Fruit fly (Drosophila melanogaster) whole organism, prepupa: ENCODE measurements around the gene Vha26.

Experiments used
- Blimp-1 ChIP-seq: fragments of 200-800 bp; sonication (Bioruptor generic); optimal IDR thresholded peaks from 3 replicates; lab custom pipeline; 2017; ENCODE audit warnings: missing biosample characterization, missing genetic modification characterization, mild to moderate bottlenecking, moderate library complexity, missing genetic modification reagents
- CG10631 ChIP-seq: fragments of 200-800 bp; sonication (Bioruptor generic); optimal IDR thresholded peaks from 2 replicates; lab custom pipeline; 2016; ENCODE audit warnings: missing biosample characterization, missing genetic modification characterization
- CG11294 ChIP-seq: fragments of 200-800 bp; sonication (Bioruptor generic); IDR thresholded peaks from 2 replicates; pipeline ENCODE4 v1.3.6; 2022; ENCODE audit warnings: missing biosample characterization, missing genetic modification characterization
- CG11762 ChIP-seq: fragments of 200-800 bp; sonication (Bioruptor generic); optimal IDR thresholded peaks from 3 replicates; lab custom pipeline; 2016; ENCODE audit warnings: missing biosample characterization, missing genetic modification characterization; ENCODE audit not compliant: insufficient read depth
- CG11902 ChIP-seq: fragments of 200-800 bp; sonication (Bioruptor generic); optimal IDR thresholded peaks from 3 replicates; lab custom pipeline; 2016; ENCODE audit warnings: missing biosample characterization, missing genetic modification characterization
- CG15336 ChIP-seq: fragments of 200-800 bp; sonication (Bioruptor generic); IDR thresholded peaks from 2 replicates; pipeline ENCODE4 v1.3.6; 2022; ENCODE audit warnings: missing biosample characterization, missing genetic modification characterization
- CG3032 ChIP-seq: fragments of 200-800 bp; optimal IDR thresholded peaks from 2 replicates; lab custom pipeline; 2019; ENCODE audit warnings: missing biosample characterization, mild to moderate bottlenecking, missing genetic modification characterization, moderate library complexity
- CG31627 ChIP-seq: fragments of 200-800 bp; sonication (Bioruptor generic); optimal IDR thresholded peaks from 3 replicates; lab custom pipeline; 2016; ENCODE audit warnings: missing biosample characterization, missing genetic modification characterization
- CG3919 ChIP-seq: fragments of 200-800 bp; sonication (Bioruptor generic); optimal IDR thresholded peaks from 3 replicates; lab custom pipeline; 2016; ENCODE audit warnings: missing biosample characterization, missing genetic modification characterization
- CG6276 ChIP-seq: fragments of 200-800 bp; sonication (Bioruptor generic); optimal IDR thresholded peaks from 2 replicates; lab custom pipeline; 2017; ENCODE audit warnings: missing biosample characterization, mild to moderate bottlenecking, missing genetic modification characterization
- CG6792 ChIP-seq: fragments of 200-800 bp; sonication (Bioruptor generic); optimal IDR thresholded peaks from 3 replicates; lab custom pipeline; 2016; ENCODE audit warnings: missing biosample characterization, missing genetic modification characterization
- CG6808 ChIP-seq: fragments of 200-800 bp; sonication (Bioruptor generic); optimal IDR thresholded peaks from 3 replicates; lab custom pipeline; 2017; ENCODE audit warnings: missing biosample characterization, missing genetic modification characterization, mild to moderate bottlenecking, moderate library complexity, missing genetic modification reagents
- CG6854 ChIP-seq: fragments of 200-800 bp; sonication (Bioruptor generic); optimal IDR thresholded peaks from 2 replicates; lab custom pipeline; 2017; ENCODE audit warnings: missing biosample characterization, mild to moderate bottlenecking, missing genetic modification characterization
- CG8119 ChIP-seq: fragments of 200-800 bp; sonication (Bioruptor generic); IDR thresholded peaks from 3 replicates; pipeline ENCODE4 v1.3.6; 2022; ENCODE audit warnings: missing biosample characterization, missing genetic modification characterization
- Eip78C ChIP-seq: fragments of 200-800 bp; sonication (Bioruptor generic); peaks from one replicate; lab custom pipeline; 2016; ENCODE audit warnings: missing biosample characterization, missing genetic modification characterization
- Eip93F ChIP-seq: fragments of 200-800 bp; sonication (Bioruptor generic); optimal IDR thresholded peaks from 2 replicates; lab custom pipeline; 2016; ENCODE audit warnings: missing biosample characterization, mild to moderate bottlenecking, missing genetic modification characterization
- Ets21C ChIP-seq: fragments of 200-800 bp; sonication (Bioruptor generic); optimal IDR thresholded peaks from 3 replicates; lab custom pipeline; 2016; ENCODE audit warnings: missing biosample characterization, missing genetic modification characterization
- Ets96B ChIP-seq: fragments of 200-800 bp; optimal IDR thresholded peaks from 2 replicates; lab custom pipeline; 2019; ENCODE audit warnings: missing biosample characterization, mild to moderate bottlenecking, missing genetic modification characterization, moderate library complexity
- Gug ChIP-seq: fragments of 200-800 bp; sonication (Bioruptor generic); IDR thresholded peaks from 2 replicates; pipeline ENCODE4 v1.3.6; 2022; ENCODE audit warnings: missing biosample characterization, missing genetic modification characterization
- Hr38 ChIP-seq: sonication (Bioruptor generic); optimal IDR thresholded peaks from 2 replicates; lab custom pipeline; 2016; ENCODE audit warnings: missing biosample characterization, missing genetic modification characterization
- Hr4 ChIP-seq: fragments of 200-800 bp; sonication (Bioruptor generic); optimal IDR thresholded peaks from 3 replicates; lab custom pipeline; 2016; ENCODE audit warnings: missing biosample characterization, missing genetic modification characterization
- Met ChIP-seq: fragments of 200-800 bp; sonication (Bioruptor generic); optimal IDR thresholded peaks from 3 replicates; lab custom pipeline; 2016; ENCODE audit warnings: missing biosample characterization, missing genetic modification characterization
- OdsH ChIP-seq: fragments of 200-800 bp; sonication (Bioruptor generic); optimal IDR thresholded peaks from 3 replicates; lab custom pipeline; 2016; ENCODE audit warnings: missing biosample characterization, missing genetic modification characterization
- Sox102F ChIP-seq: fragments of 200-800 bp; sonication (Bioruptor generic); optimal IDR thresholded peaks from 2 replicates; lab custom pipeline; 2016; ENCODE audit warnings: missing biosample characterization, mild to moderate bottlenecking, missing genetic modification characterization
- achi ChIP-seq: fragments of 200-800 bp; sonication (Bioruptor generic); optimal IDR thresholded peaks from 3 replicates; lab custom pipeline; 2016; ENCODE audit warnings: missing biosample characterization, missing genetic modification characterization
- acj6 ChIP-seq: fragments of 200-800 bp; sonication (Bioruptor generic); optimal IDR thresholded peaks from 3 replicates; lab custom pipeline; 2016; ENCODE audit warnings: missing biosample characterization, missing genetic modification characterization
- cyc ChIP-seq: fragments of 200-800 bp; sonication (Bioruptor generic); optimal IDR thresholded peaks from 3 replicates; lab custom pipeline; 2016; ENCODE audit warnings: missing biosample characterization, missing genetic modification characterization
- eg ChIP-seq: fragments of 200-800 bp; sonication (Bioruptor generic); IDR thresholded peaks from 3 replicates; pipeline ENCODE4 v1.3.6; 2022; ENCODE audit warnings: missing biosample characterization, missing genetic modification characterization
- esn ChIP-seq: fragments of 200-800 bp; sonication (Bioruptor generic); optimal IDR thresholded peaks from 2 replicates; lab custom pipeline; 2016; ENCODE audit warnings: missing biosample characterization, mild to moderate bottlenecking, missing genetic modification characterization, moderate library complexity
- fkh ChIP-seq: fragments of 200-800 bp; sonication (Bioruptor generic); optimal IDR thresholded peaks from 3 replicates; lab custom pipeline; 2017; ENCODE audit warnings: missing biosample characterization, mild to moderate bottlenecking, missing genetic modification characterization, moderate library complexity
- lz ChIP-seq: fragments of 200-800 bp; sonication (Bioruptor generic); optimal IDR thresholded peaks from 3 replicates; lab custom pipeline; 2016; ENCODE audit warnings: missing biosample characterization, missing genetic modification characterization
- salr ChIP-seq, 2 experiments: fragments of 200-800 bp; sonication (Bioruptor generic); optimal IDR thresholded peaks; 3 replicates each; lab custom pipeline; 2016 to 2018; ENCODE audit warnings: missing biosample characterization in 2 of 2, missing genetic modification characterization in 2 of 2, mild to moderate bottlenecking in 1 of 2
- ss ChIP-seq, 2 experiments: fragments of 200-800 bp; sonication (Bioruptor generic); optimal IDR thresholded peaks; 2 replicates in 1 of 2; 3 replicates in 1 of 2; lab custom pipeline; 2017 to 2018; ENCODE audit warnings: mild to moderate bottlenecking in 2 of 2, missing biosample characterization in 2 of 2, missing genetic modification characterization in 2 of 2, moderate library complexity in 1 of 2
- svp ChIP-seq: fragments of 200-800 bp; sonication (Bioruptor generic); peaks from one replicate; lab custom pipeline; 2016; ENCODE audit warnings: missing biosample characterization, missing genetic modification characterization
- topi ChIP-seq: fragments of 200-800 bp; sonication (Bioruptor generic); optimal IDR thresholded peaks from 3 replicates; lab custom pipeline; 2016; ENCODE audit warnings: missing biosample characterization, missing genetic modification characterization

The Vha26 gene

DNA sequence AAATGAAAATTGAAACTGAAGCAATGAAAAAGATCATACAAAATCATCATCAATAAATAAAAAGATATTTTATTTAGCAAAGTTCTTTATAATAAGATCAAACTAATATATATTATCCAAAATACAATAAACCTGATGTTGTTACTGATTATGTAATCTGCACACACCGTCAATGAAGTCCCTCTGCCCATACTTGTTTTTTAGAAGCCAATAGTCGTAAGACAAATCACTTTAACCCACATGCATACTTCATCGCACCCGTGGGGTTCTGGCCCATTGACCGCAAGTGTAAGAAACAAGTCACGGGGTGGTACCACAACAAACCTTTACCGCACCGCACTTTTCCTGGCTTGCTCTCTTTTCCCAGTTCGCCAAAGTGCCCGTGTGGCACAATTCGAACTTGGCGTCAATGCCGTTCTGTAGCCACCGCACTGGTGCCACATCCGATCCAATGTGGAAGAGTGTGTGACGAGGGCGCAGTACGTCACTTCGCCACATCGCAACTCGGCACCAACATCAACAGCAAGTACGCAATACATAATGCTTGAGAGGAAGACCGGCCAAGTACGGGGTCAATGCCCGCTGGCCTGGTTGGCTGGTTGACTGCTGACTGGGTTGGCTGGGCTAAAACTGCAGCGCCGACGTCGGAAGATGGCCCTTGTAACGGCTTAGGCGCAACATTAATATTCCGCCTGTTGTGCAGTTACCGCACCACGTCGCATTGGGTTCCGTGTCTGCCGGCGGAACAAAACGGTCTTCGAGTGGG lies 18.5 kb upstream of the Vha26 start:
- peak; percentile 66 for TF ChIP-seq Eip78C (GFP tag; lab: Kevin White, UChicago)
- peak; percentile 3 for TF ChIP-seq Met (GFP tag; lab: Kevin White, UChicago)
- peak; percentile 9 for TF ChIP-seq CG3919
- peak; percentile 17 for TF ChIP-seq OdsH (GFP tag; lab: Kevin White, UChicago)
- peak; percentile 23 for TF ChIP-seq lz
- TF ChIP-seq CG8119 (GFP tag; lab: Robert Waterston, UW) = 0 out of 3 replicates have a peak, but pooled peaks have one; percentile 31
- TF ChIP-seq CG6276 = no peak
- no peak for TF ChIP-seq CG11762
- TF ChIP-seq CG10631 = peak; percentile 4
- TF ChIP-seq achi (GFP tag; lab: Kevin White, UChicago) = peak; percentile 7
- TF ChIP-seq Gug (GFP tag; lab: Robert Waterston, UW) = no peak
- TF ChIP-seq svp (GFP tag; lab: Kevin White, UChicago) = peak; percentile 53
- peak; percentile 22 for TF ChIP-seq esn
- peak; percentile 25 for TF ChIP-seq Hr4 (GFP tag; lab: Kevin White, UChicago)
- TF ChIP-seq topi (GFP tag; lab: Kevin White, UChicago) = peak; percentile 26
- TF ChIP-seq CG11902 (GFP tag; lab: Kevin White, UChicago) = no peak
- peak; percentile 19 for TF ChIP-seq CG31627 (GFP tag; lab: Kevin White, UChicago)

DNA sequence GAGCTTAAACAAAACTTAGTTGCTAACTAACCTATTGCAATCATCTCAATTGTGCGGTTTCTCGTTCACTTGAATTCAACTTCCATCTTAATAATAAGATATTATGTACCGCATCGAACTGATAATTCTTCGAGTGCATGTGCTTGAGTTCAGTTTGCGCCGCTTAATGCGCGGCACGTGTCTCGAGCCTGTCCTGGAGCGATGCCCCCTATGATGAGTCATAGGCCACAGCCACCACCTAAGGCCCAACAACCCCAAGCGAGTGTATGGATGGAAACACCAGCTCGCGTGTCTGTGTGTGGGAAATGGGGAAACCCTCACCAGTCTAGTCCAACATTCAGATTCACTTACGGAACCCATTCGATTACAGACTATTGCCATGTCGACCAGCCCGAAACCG lies 17.7 kb upstream of the Vha26 start:
- TF ChIP-seq Ets21C (no peak), Hr4 (GFP tag; lab: Kevin White, UChicago) (no peak), CG11294 (no peak), CG6792 (GFP tag; lab: Kevin White, UChicago) (no peak), cyc (GFP tag; lab: Kevin White, UChicago) (peak; percentile 16), svp (GFP tag; lab: Kevin White, UChicago) (no peak), Ets96B (tag; lab: Kevin White, UChicago) (no peak), CG15336 (no peak), Met (GFP tag; lab: Kevin White, UChicago) (peak; percentile 44), CG31627 (GFP tag; lab: Kevin White, UChicago) (peak; percentile 2)

DNA sequence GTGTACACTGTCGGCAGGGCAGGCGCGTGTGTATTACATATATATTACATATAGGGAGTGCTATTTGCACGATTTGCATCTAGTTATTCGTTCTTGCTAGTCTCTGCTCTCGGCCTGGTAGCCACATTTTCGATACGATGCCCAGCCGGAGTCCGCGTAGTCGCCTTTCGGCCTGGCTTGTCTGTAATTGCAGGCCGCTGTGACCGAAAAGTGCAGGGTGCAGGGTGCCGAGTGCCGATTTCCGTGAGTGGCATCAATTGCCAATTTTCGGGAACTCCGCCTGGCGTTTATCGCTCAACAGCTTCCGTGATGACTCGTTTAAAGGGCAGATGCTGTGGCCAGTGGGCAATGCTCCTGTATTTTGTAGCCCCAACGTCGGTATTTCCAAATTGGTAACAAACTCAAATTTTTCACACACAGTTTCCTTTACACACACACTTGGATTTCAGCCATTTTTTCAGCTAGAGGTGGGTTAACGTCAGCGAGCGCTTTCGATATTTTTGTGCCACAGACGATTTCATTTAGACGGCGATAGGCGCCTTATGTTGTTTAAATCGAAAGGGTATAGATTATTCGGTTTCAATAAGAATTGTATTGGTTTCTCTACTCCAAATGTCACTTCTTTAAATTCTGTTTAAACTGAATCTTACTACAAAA lies 3.6 kb upstream of the Vha26 start, which contains the start of gene CG2926:
Gene CG2926, minus strand, starts transcription at position 518 of the 657 bp plus-strand sequence.
- TF ChIP-seq Eip93F (GFP tag; lab: Kevin White, UChicago) = no peak
- TF ChIP-seq CG3032 (tag; lab: Kevin White, UChicago) = no peak
- TF ChIP-seq salr (GFP tag; optimal IDR thresholded peaks at IDR 0.05; lab: Kevin White, UChicago) = no peak
- no peak for TF ChIP-seq acj6
- TF ChIP-seq CG31627 (GFP tag; lab: Kevin White, UChicago) = peak; percentile 18
- no peak for TF ChIP-seq achi (GFP tag; lab: Kevin White, UChicago)
- peak; percentile 31 for TF ChIP-seq cyc (GFP tag; lab: Kevin White, UChicago)
- no peak for TF ChIP-seq fkh (GFP tag; lab: Kevin White, UChicago)
- TF ChIP-seq Met (GFP tag; lab: Kevin White, UChicago) = no peak
- no peak for TF ChIP-seq CG6808 (GFP tag; lab: Kevin White, UChicago)
- TF ChIP-seq CG15336 = peak; percentile 28; the same call in 1 of the 2 replicates
- TF ChIP-seq lz = peak; percentile 40
- peak; percentile 45 for TF ChIP-seq CG6854 (GFP tag; lab: Kevin White, UChicago)
- TF ChIP-seq Ets21C = no peak
- peak; percentile 43 for TF ChIP-seq esn
- TF ChIP-seq, all 60 proteins: peak for 6

DNA sequence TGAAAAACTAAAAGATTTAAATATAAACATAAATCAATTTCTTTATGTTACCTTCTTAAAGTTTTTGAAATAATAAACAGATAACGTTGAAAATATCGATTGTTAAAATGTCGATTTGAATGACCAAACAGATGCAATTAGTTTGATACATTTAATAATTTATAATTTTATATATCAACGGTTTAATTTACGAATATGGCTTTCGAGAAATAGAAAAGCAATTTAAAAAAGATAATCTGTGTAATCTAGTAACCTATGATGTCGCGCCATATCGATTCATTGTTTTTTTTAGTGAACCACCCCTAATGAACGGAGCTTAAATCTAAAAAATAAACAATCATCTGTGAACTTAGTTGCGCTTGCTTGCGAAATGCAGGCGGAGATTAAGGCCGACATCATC lies 3.0 kb upstream of the Vha26 start, which contains the start of gene PolZ2:
Gene PolZ2, plus strand, starts transcription at position 301 of the 400 bp plus-strand sequence.
- TF ChIP-seq CG8119 (GFP tag; lab: Robert Waterston, UW) (no peak), Blimp-1 (GFP tag; lab: Kevin White, UChicago) (no peak), Sox102F (no peak), Hr38 (no peak), Gug (GFP tag; lab: Robert Waterston, UW) (no peak), CG6792 (GFP tag; lab: Kevin White, UChicago) (no peak), Hr4 (GFP tag; lab: Kevin White, UChicago) (no peak), eg (GFP tag; lab: Robert Waterston, UW) (no peak), ss (GFP tag; optimal IDR thresholded peaks at IDR 0.05; lab: Kevin White, UChicago) (no peak)
